Fruit fly (Drosophila melanogaster) Kc167 (cell line): ENCODE results near the gene Or10a.

Source experiments
- Sin3A ChIP-seq: fragments of >200 bp; optimal IDR thresholded peaks from 2 replicates; lab custom pipeline; 2018; ENCODE audit warnings: missing external identifiers
- h ChIP-seq: fragments of >200 bp; optimal IDR thresholded peaks from 3 replicates; lab custom pipeline; 2018; ENCODE audit warnings: missing external identifiers
- insv ChIP-seq: fragments of >200 bp; optimal IDR thresholded peaks from 3 replicates; lab custom pipeline; 2018; ENCODE audit warnings: missing external identifiers
- ttk ChIP-seq: sonication (Bioruptor generic); optimal IDR thresholded peaks from 2 replicates; lab custom pipeline; 2017; ENCODE audit warnings: missing external identifiers

DNA sequence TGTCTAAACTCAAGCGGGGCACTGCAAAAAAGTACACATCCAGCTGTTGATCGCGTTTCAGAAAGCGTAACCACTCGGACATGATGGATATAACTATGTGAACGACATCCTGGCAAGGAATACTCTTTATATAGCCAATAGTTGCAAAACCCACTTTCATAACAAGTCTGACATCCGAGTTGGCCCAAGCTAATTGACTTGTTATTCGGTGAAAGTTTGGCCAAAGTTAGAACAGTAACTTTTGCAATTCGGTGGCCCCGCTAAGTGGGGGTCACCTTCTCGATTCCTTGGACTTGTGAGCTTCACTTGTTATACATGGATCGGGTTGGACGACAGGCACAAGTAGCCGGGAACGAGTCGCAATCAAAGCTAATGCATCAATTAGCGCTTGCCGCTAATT lies at the start of gene Or10a, which contains the start of gene Gr10a:
- TF ChIP-seq insv (lab: Kevin White, UChicago) = no peak
- TF ChIP-seq ttk (lab: Kevin White, UChicago) = no peak
- no peak for TF ChIP-seq h (lab: Kevin White, UChicago)
- no peak for TF ChIP-seq Sin3A
